Fruit fly (Drosophila melanogaster) whole organism, wandering third instar larva: ENCODE measurements around the gene Amnionless.

ENCODE experiments used
- CG32264 ChIP-seq: fragments of 200-800 bp; sonication (Bioruptor generic); optimal IDR thresholded peaks from 2 replicates; lab custom pipeline; 2016; ENCODE audit warnings: missing biosample characterization, missing genetic modification characterization
- HLH106 ChIP-seq: fragments of 200-800 bp; optimal IDR thresholded peaks from 3 replicates; lab custom pipeline; 2019; ENCODE audit warnings: missing biosample characterization, mild to moderate bottlenecking, missing genetic modification characterization, moderate library complexity
- Mio ChIP-seq: sonication (Bioruptor generic); optimal IDR thresholded peaks from 2 replicates; lab custom pipeline; 2016; ENCODE audit warnings: missing biosample characterization, missing genetic modification characterization
- OdsH ChIP-seq: fragments of 200-800 bp; sonication (Bioruptor generic); optimal IDR thresholded peaks from 2 replicates; lab custom pipeline; 2016; ENCODE audit warnings: missing biosample characterization, mild to moderate bottlenecking, missing genetic modification characterization
- brk ChIP-seq: fragments of 200-800 bp; sonication (Bioruptor generic); optimal IDR thresholded peaks from 2 replicates; lab custom pipeline; 2016; ENCODE audit warnings: missing biosample characterization, mild to moderate bottlenecking, missing genetic modification characterization
- dl ChIP-seq, 2 experiments: fragments of 175-275, 200-275 bp in 1 of 2; fragments of 200-275 bp in 1 of 2; sonication (Bioruptor generic); optimal IDR thresholded peaks; lab custom pipeline; 2018; ENCODE audit warnings: mild to moderate bottlenecking in 2 of 2, missing biosample characterization in 2 of 2, missing genetic modification characterization in 2 of 2, moderate library complexity in 2 of 2; ENCODE audit not compliant: partially characterized antibody in 2 of 2, insufficient read depth in 1 of 2
- ey ChIP-seq: fragments of 200-800 bp; sonication (Bioruptor generic); optimal IDR thresholded peaks from 2 replicates; lab custom pipeline; 2016; ENCODE audit warnings: missing biosample characterization, missing genetic modification characterization
- jim ChIP-seq: fragments of 175-275, 200-325 bp; sonication (Bioruptor generic); optimal IDR thresholded peaks from 2 replicates; lab custom pipeline; 2016; ENCODE audit warnings: missing biosample characterization, mild to moderate bottlenecking, missing genetic modification characterization
- pan ChIP-seq: fragments of >200 bp; optimal IDR thresholded peaks from 2 replicates; lab custom pipeline; 2017
- psq ChIP-seq: fragments of 200-800 bp; sonication (Bioruptor generic); optimal IDR thresholded peaks from 3 replicates; lab custom pipeline; 2017; ENCODE audit warnings: missing biosample characterization, mild to moderate bottlenecking, missing genetic modification characterization, moderate library complexity
- rgr ChIP-seq: fragments of 200-800 bp; sonication (Bioruptor generic); optimal IDR thresholded peaks from 3 replicates; lab custom pipeline; 2016; ENCODE audit warnings: missing biosample characterization, mild to moderate bottlenecking, missing genetic modification characterization
- usp ChIP-seq: fragments of >200 bp; optimal IDR thresholded peaks from 2 replicates; lab custom pipeline; 2017; ENCODE audit warnings: missing biosample characterization, missing genetic modification characterization
- woc ChIP-seq: sonication (Bioruptor generic); optimal IDR thresholded peaks from 2 replicates; lab custom pipeline; 2016; ENCODE audit warnings: missing biosample characterization, mild to moderate bottlenecking, missing genetic modification characterization

dm6 chr2L:329661-330060, 40.7 kb upstream of the Amnionless start, which contains the start of gene CG43755:
- TF ChIP-seq HLH106 (tag; lab: Kevin White, UChicago), result no peak
- TF ChIP-seq Mio (GFP tag; lab: Kevin White, UChicago), result no peak
- TF ChIP-seq brk (GFP tag; lab: Kevin White, UChicago), result no peak
- no peak for TF ChIP-seq jim (GFP tag; lab: Kevin White, UChicago)
- no peak for TF ChIP-seq psq (GFP tag; lab: Kevin White, UChicago)
- TF ChIP-seq woc (GFP tag; lab: Kevin White, UChicago), result no peak
- no peak for TF ChIP-seq usp (GFP tag; lab: Kevin White, UChicago)
- TF ChIP-seq rgr (GFP tag; lab: Kevin White, UChicago), result no peak
- TF ChIP-seq ey (GFP tag; lab: Kevin White, UChicago), result no peak
- TF ChIP-seq OdsH, result no peak
- no peak for TF ChIP-seq pan (lab: Kevin White, UChicago)
- no peak for TF ChIP-seq CG32264 (GFP tag; lab: Kevin White, UChicago)
- TF ChIP-seq dl (GFP tag; optimal IDR thresholded peaks at IDR 0.05; lab: Kevin White, UChicago; ENCODE audit: insufficient read depth in 1 of 2, partially characterized antibody in 2 of 2), result no peak
